Fruit fly (Drosophila melanogaster): Measurements from ENCODE around the gene comm2.

- TF ChIP-seq CG34376 (GFP tag; optimal IDR thresholded peaks at IDR 0.05), result peak; percentile 45
- TF ChIP-seq bab2 (GFP tag; optimal IDR thresholded peaks at IDR 0.05), result no peak
- TF ChIP-seq grn (GFP tag; optimal IDR thresholded peaks at IDR 0.05), result peak; percentile 13
- TF ChIP-seq Elba2 (GFP tag; optimal IDR thresholded peaks at IDR 0.05), result no peak
- no peak for TF ChIP-seq usp (GFP tag; optimal IDR thresholded peaks at IDR 0.05)
- TF ChIP-seq bigmax (GFP tag; optimal IDR thresholded peaks at IDR 0.05), result no peak
- TF ChIP-seq CG10321 (GFP tag; IDR thresholded peaks at IDR 0.05), result no peak
- TF ChIP-seq CG13624 (GFP tag; optimal IDR thresholded peaks at IDR 0.05), result peak; percentile 31
These were observed 28.5 kb upstream of the comm2 start, which contains the start of gene comm for dm6 chr3L:15728195-15728594.
